Fruit fly (Drosophila melanogaster) whole organism, pupa: Measurements from ENCODE around the gene indra.

Experiments
- CG10348 ChIP-seq: fragments of 200-800 bp; sonication (Bioruptor generic); IDR thresholded peaks from 2 replicates; pipeline ENCODE4 v1.3.6; 2022; ENCODE audit warnings: missing biosample characterization, missing genetic modification characterization
- CG12605 ChIP-seq: fragments of 200-800 bp; sonication (Bioruptor generic); IDR thresholded peaks from 2 replicates; pipeline ENCODE4 v1.3.6; 2022; ENCODE audit warnings: missing biosample characterization, missing genetic modification characterization
- CG13204 ChIP-seq: fragments of 200-800 bp; sonication (Bioruptor generic); optimal IDR thresholded peaks from 2 replicates; lab custom pipeline; 2018; ENCODE audit warnings: missing biosample characterization, mild to moderate bottlenecking, missing genetic modification characterization, moderate library complexity
- CG14655 ChIP-seq: fragments of 200-800 bp; sonication (Bioruptor generic); optimal IDR thresholded peaks from 3 replicates; lab custom pipeline; 2017; ENCODE audit warnings: mild to moderate bottlenecking, missing biosample characterization, missing genetic modification reagents, missing genetic modification characterization
- CG15710 ChIP-seq: fragments of 200-800 bp; sonication (Bioruptor generic); optimal IDR thresholded peaks from 2 replicates; lab custom pipeline; 2018; ENCODE audit warnings: missing biosample characterization, mild to moderate bottlenecking, missing genetic modification characterization, moderate library complexity
- CG17806 ChIP-seq: fragments of 200-800 bp; sonication (Bioruptor generic); optimal IDR thresholded peaks from 2 replicates; lab custom pipeline; 2018; ENCODE audit warnings: missing biosample characterization, mild to moderate bottlenecking, missing genetic modification characterization, moderate library complexity
- CG32121 ChIP-seq: fragments of 200-800 bp; sonication (Bioruptor generic); IDR thresholded peaks from 2 replicates; pipeline ENCODE4 v1.3.6; 2022; ENCODE audit warnings: missing biosample characterization, missing genetic modification characterization
- CG34367 ChIP-seq: fragments of 200-800 bp; sonication (Bioruptor generic); optimal IDR thresholded peaks from 2 replicates; lab custom pipeline; 2018; ENCODE audit warnings: missing biosample characterization, mild to moderate bottlenecking, missing genetic modification characterization
- CG4496 ChIP-seq: fragments of 200-800 bp; sonication (Bioruptor generic); IDR thresholded peaks from 3 replicates; pipeline ENCODE4 v1.3.6; 2022; ENCODE audit warnings: missing biosample characterization, missing genetic modification characterization
- CG8159 ChIP-seq: fragments of 200-800 bp; sonication (Bioruptor generic); optimal IDR thresholded peaks from 3 replicates; lab custom pipeline; 2018; ENCODE audit warnings: missing biosample characterization, mild to moderate bottlenecking, missing genetic modification characterization, moderate library complexity
- CG8301 ChIP-seq: fragments of 200-800 bp; sonication (Bioruptor generic); optimal IDR thresholded peaks from 2 replicates; lab custom pipeline; 2018; ENCODE audit warnings: missing biosample characterization, mild to moderate bottlenecking, missing genetic modification characterization
- CG9948 ChIP-seq: fragments of 200-800 bp; sonication (Bioruptor generic); optimal IDR thresholded peaks from 2 replicates; lab custom pipeline; 2018; ENCODE audit warnings: missing biosample characterization, mild to moderate bottlenecking, missing genetic modification characterization, moderate library complexity
- D1 ChIP-seq: fragments of 200-800 bp; sonication (Bioruptor generic); optimal IDR thresholded peaks from 2 replicates; lab custom pipeline; 2018; ENCODE audit warnings: missing biosample characterization, mild to moderate bottlenecking, missing genetic modification characterization, moderate library complexity
- EcR ChIP-seq: fragments of 200-800 bp; sonication (Bioruptor generic); optimal IDR thresholded peaks from 3 replicates; lab custom pipeline; 2019; ENCODE audit warnings: missing biosample characterization, missing genetic modification characterization, mild to moderate bottlenecking, moderate library complexity, missing genetic modification reagents
- Ets98B ChIP-seq: fragments of 200-800 bp; sonication (Bioruptor generic); IDR thresholded peaks from 2 replicates; pipeline ENCODE4 v1.3.6; 2022; ENCODE audit warnings: missing biosample characterization, missing genetic modification characterization
- Pif1A ChIP-seq: fragments of 200-800 bp; sonication (Bioruptor generic); optimal IDR thresholded peaks from 3 replicates; lab custom pipeline; 2016; ENCODE audit warnings: missing biosample characterization, missing genetic modification characterization
- Pif1B ChIP-seq: fragments of 200-800 bp; sonication (Bioruptor generic); optimal IDR thresholded peaks from 3 replicates; lab custom pipeline; 2016; ENCODE audit warnings: missing biosample characterization, missing genetic modification characterization
- Snoo ChIP-seq: fragments of 200-800 bp; sonication (Bioruptor generic); optimal IDR thresholded peaks from 3 replicates; lab custom pipeline; 2017; ENCODE audit warnings: missing biosample characterization, mild to moderate bottlenecking, missing genetic modification characterization, inconsistent platforms
- fd96Ca ChIP-seq: fragments of 200-800 bp; sonication (Bioruptor generic); IDR thresholded peaks from 3 replicates; pipeline ENCODE4 v1.3.6; 2022; ENCODE audit warnings: missing biosample characterization, missing genetic modification characterization
- gl ChIP-seq: fragments of 200-800 bp; sonication (Bioruptor generic); optimal IDR thresholded peaks from 2 replicates; lab custom pipeline; 2018; ENCODE audit warnings: missing biosample characterization, mild to moderate bottlenecking, missing genetic modification characterization
- rn ChIP-seq: fragments of 200-800 bp; sonication (Bioruptor generic); IDR thresholded peaks from 2 replicates; pipeline ENCODE4 v1.3.6; 2022; ENCODE audit warnings: missing biosample characterization, missing genetic modification characterization

indra gene

DNA sequence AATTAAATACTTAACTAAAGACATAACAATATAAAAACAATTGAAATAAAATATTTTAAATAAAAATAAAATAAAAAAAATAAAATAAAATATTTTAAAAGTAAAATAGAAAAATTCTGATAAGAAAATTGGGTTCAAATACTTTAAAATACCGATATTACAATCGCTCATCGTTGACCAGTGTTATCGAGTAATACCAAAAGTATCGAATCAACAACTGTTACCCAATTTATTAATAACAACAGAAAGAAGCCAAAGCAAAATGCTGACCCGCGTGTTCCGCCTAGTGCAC is 8.7 kb upstream of the indra start, which contains the start of gene CG9166:
CG9166 (plus strand) TSS at position 193 of the 292 bp plus-strand sequence.
- TF ChIP-seq Pif1B = no peak
- TF ChIP-seq Pif1A (GFP tag; lab: Kevin White, UChicago) = no peak
- no peak for TF ChIP-seq rn (GFP tag; lab: Robert Waterston, UW)
- TF ChIP-seq Snoo (tag; lab: Kevin White, UChicago) = no peak
- no peak for TF ChIP-seq D1 (tag; lab: Kevin White, UChicago)
- TF ChIP-seq CG8159 (tag; lab: Kevin White, UChicago) = no peak
- TF ChIP-seq CG9948 (tag; lab: Kevin White, UChicago) = no peak
- TF ChIP-seq CG15710 (tag; lab: Kevin White, UChicago) = no peak
- no peak for TF ChIP-seq CG34367
- no peak for TF ChIP-seq CG13204 (GFP tag; lab: Kevin White, UChicago)
- no peak for TF ChIP-seq Ets98B (GFP tag; lab: Robert Waterston, UW)
- no peak for TF ChIP-seq EcR (GFP tag; lab: Kevin White, UChicago)
- no peak for TF ChIP-seq CG4496 (GFP tag; lab: Robert Waterston, UW)
- no peak for TF ChIP-seq CG8301
- TF ChIP-seq CG10348 (GFP tag; lab: Robert Waterston, UW) = no peak
- TF ChIP-seq CG14655 (GFP tag; lab: Kevin White, UChicago) = no peak
- TF ChIP-seq fd96Ca = no peak
- TF ChIP-seq CG12605 (GFP tag; lab: Robert Waterston, UW) = no peak

DNA sequence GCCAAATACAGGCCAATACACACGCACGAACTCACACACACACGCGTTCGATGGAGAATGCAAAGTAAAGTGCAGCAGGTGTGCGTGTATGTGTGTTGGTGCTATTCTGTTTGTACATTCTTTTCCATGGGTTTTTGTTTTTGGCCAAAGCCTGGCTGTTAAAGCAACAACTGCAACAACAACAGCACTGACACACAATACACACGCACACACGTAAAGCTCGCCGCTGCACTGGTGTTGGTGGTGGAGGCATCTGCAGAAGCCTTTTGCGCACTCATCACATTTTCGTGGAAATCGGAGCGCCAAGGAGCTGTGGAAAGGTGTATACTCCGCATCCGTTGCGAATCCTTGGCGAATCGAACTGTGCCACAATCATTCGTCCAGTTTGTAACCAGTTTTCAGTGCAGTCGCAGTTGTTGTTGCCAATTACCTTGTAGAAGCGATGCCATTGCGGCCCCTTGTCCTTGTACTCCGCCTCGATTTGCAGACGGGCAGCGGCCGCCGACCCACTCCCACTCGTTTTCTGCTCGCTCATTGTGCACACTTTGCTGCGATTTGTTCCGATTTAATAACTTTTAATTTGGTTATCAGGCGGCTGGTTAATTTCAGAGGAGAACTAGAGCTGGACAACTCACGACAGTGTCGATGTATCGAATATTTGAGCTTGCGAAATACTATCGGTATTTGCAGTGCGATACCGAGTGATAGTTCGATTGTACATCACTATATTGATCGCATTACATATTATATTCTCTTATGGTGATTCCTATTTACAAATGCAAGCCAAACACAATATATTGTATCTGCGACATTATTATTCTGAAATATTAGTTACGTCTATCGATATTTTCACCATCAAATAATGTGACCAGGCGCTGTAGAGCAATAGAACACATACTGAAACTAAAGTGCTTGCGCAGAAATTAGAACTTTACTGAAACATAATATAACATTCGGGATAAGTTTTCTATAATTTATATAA is 8.0 kb upstream of the indra start:
- peak; percentile 41 for TF ChIP-seq CG8159 (tag; lab: Kevin White, UChicago)
- TF ChIP-seq fd96Ca = no peak
- peak; percentile 40; the same call in 1 of the 2 replicates for TF ChIP-seq Ets98B (GFP tag; lab: Robert Waterston, UW)
- TF ChIP-seq CG14655 (GFP tag; lab: Kevin White, UChicago) = no peak
- no peak for TF ChIP-seq CG10348 (GFP tag; lab: Robert Waterston, UW)
- peak; percentile 28 for TF ChIP-seq Snoo (tag; lab: Kevin White, UChicago)
- TF ChIP-seq Pif1B = no peak
- TF ChIP-seq D1 (tag; lab: Kevin White, UChicago) = no peak
- TF ChIP-seq CG4496 (GFP tag; lab: Robert Waterston, UW) = no peak
- TF ChIP-seq CG32121 (GFP tag; lab: Robert Waterston, UW) = no peak
- no peak for TF ChIP-seq EcR (GFP tag; lab: Kevin White, UChicago)
- TF ChIP-seq rn (GFP tag; lab: Robert Waterston, UW) = no peak
- peak; percentile 24 for TF ChIP-seq CG15710 (tag; lab: Kevin White, UChicago)
- TF ChIP-seq CG12605 (GFP tag; lab: Robert Waterston, UW) = no peak
- peak; percentile 4 for TF ChIP-seq CG17806
- peak; percentile 36 for TF ChIP-seq Pif1A (GFP tag; lab: Kevin White, UChicago)
- no peak for TF ChIP-seq CG8301
- TF ChIP-seq gl (tag; lab: Kevin White, UChicago) = no peak
- TF ChIP-seq CG34367 = no peak
- no peak for TF ChIP-seq CG13204 (GFP tag; lab: Kevin White, UChicago)
- no peak for TF ChIP-seq CG9948 (tag; lab: Kevin White, UChicago)

DNA sequence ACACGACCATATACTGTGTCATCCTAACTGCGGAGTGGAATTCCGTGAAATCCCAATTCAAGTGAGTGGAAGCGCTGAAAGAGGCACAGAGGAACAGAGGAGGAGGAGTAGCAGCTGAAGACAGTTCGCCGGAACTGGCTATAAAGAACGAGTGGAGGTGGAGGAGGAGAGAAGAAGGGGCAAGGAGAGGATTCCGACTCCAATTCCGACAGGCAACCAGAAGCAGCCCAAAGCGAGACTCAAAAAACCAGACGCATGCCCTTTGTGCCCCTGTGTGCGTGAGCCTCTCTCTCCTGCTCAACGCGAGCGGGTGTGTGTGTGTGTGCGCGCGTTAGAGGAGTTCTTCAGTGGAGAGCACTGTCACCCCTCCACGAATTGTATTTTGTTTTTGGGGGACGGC is 7.2 kb upstream of the indra start:
- TF ChIP-seq fd96Ca = peak; percentile 26; the same call in 1 of the 3 replicates
- TF ChIP-seq Snoo (tag; lab: Kevin White, UChicago) = no peak
- TF ChIP-seq CG13204 (GFP tag; lab: Kevin White, UChicago) = no peak
- no peak for TF ChIP-seq CG9948 (tag; lab: Kevin White, UChicago)
- no peak for TF ChIP-seq EcR (GFP tag; lab: Kevin White, UChicago)
- no peak for TF ChIP-seq CG8301
- TF ChIP-seq rn (GFP tag; lab: Robert Waterston, UW) = no peak
- no peak for TF ChIP-seq CG15710 (tag; lab: Kevin White, UChicago)
- TF ChIP-seq Pif1A (GFP tag; lab: Kevin White, UChicago) = no peak
- TF ChIP-seq CG4496 (GFP tag; lab: Robert Waterston, UW) = 0 out of 3 replicates have a peak, but pooled peaks have one; percentile 7
- TF ChIP-seq CG17806 = no peak
- no peak for TF ChIP-seq Pif1B
- TF ChIP-seq CG10348 (GFP tag; lab: Robert Waterston, UW) = no peak
- TF ChIP-seq, all 21 proteins: peak for 2

DNA sequence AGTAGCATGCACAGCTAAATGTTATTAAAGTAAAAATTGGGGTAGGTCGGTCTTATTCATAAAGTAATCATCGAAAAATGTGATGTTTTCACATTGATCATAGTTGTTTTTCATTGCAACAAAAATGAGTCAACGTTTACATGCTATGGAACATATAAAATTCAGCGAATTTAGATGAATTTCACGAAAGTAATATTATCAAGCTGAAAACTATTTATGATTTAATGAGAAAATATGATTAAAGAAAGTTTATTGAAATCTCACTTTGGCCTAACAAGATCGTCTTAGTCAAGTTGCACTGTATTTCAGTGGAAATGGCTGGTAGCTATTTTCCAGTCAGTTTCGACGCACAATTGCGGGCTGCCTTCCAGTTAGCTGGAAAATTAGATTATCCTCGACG is 6.7 kb upstream of the indra start:
- TF ChIP-seq Pif1A (GFP tag; lab: Kevin White, UChicago) = no peak
- TF ChIP-seq CG32121 (GFP tag; lab: Robert Waterston, UW) = no peak
- TF ChIP-seq Ets98B (GFP tag; lab: Robert Waterston, UW) = no peak
- TF ChIP-seq D1 (tag; lab: Kevin White, UChicago) = no peak
- TF ChIP-seq CG15710 (tag; lab: Kevin White, UChicago) = no peak
- TF ChIP-seq EcR (GFP tag; lab: Kevin White, UChicago) = no peak
- TF ChIP-seq Snoo (tag; lab: Kevin White, UChicago) = no peak
- no peak for TF ChIP-seq CG34367
- no peak for TF ChIP-seq CG4496 (GFP tag; lab: Robert Waterston, UW)
- no peak for TF ChIP-seq CG10348 (GFP tag; lab: Robert Waterston, UW)
- no peak for TF ChIP-seq gl (tag; lab: Kevin White, UChicago)
- no peak for TF ChIP-seq CG13204 (GFP tag; lab: Kevin White, UChicago)
- no peak for TF ChIP-seq CG17806
- TF ChIP-seq CG8159 (tag; lab: Kevin White, UChicago) = no peak
- no peak for TF ChIP-seq Pif1B
- TF ChIP-seq fd96Ca = no peak

DNA sequence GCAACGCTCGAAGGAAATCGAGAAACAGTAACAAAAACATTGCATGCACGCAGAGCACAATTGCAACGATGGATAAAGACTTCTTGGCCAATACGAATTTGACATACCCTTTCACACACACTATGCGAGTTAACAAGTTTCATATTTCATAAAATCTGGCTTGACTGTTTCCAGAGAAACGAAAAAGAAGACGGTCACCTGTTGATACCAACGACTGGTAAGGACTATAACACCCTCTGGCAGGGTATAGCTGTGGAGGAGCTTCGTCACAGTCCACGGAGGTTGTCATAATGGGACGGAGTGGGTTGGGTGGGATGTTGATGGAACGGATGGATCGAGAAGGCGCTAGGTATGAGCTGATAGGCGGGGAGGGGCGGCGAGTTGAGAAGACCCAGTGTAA is 6.0 kb upstream of the indra start:
- TF ChIP-seq Pif1B = peak; percentile 63
- TF ChIP-seq CG8301 = peak; percentile 79
- TF ChIP-seq CG14655 (GFP tag; lab: Kevin White, UChicago) = no peak
- peak; percentile 78 for TF ChIP-seq CG34367
- TF ChIP-seq CG8159 (tag; lab: Kevin White, UChicago) = peak; percentile 73
- TF ChIP-seq D1 (tag; lab: Kevin White, UChicago) = no peak
- no peak for TF ChIP-seq CG10348 (GFP tag; lab: Robert Waterston, UW)
- TF ChIP-seq Snoo (tag; lab: Kevin White, UChicago) = peak; percentile 72
- peak; percentile 75 for TF ChIP-seq CG9948 (tag; lab: Kevin White, UChicago)
- peak; percentile 91 for TF ChIP-seq Ets98B (GFP tag; lab: Robert Waterston, UW)
- peak; percentile 92 for TF ChIP-seq fd96Ca
- TF ChIP-seq CG13204 (GFP tag; lab: Kevin White, UChicago) = no peak
- peak; percentile 36 for TF ChIP-seq EcR (GFP tag; lab: Kevin White, UChicago)
- TF ChIP-seq CG12605 (GFP tag; lab: Robert Waterston, UW) = peak; percentile 75
- TF ChIP-seq Pif1A (GFP tag; lab: Kevin White, UChicago) = no peak
- TF ChIP-seq CG17806 = peak; percentile 68
- TF ChIP-seq CG4496 (GFP tag; lab: Robert Waterston, UW) = peak; percentile 87
- TF ChIP-seq CG32121 (GFP tag; lab: Robert Waterston, UW) = peak; percentile 81
- peak; percentile 83 for TF ChIP-seq CG15710 (tag; lab: Kevin White, UChicago)
- peak; percentile 64 for TF ChIP-seq gl (tag; lab: Kevin White, UChicago)
- peak; percentile 68 for TF ChIP-seq rn (GFP tag; lab: Robert Waterston, UW)
- TF ChIP-seq, all 21 proteins: peak for 16
